Worm (Caenorhabditis elegans) whole organism, young adult: ENCODE data around the gene pitr-2.

Experiments
- F33H1.4 ChIP-seq: fragments of 200-800 bp; sonication (Bioruptor generic); IDR thresholded peaks from 2 replicates; pipeline ENCODE4 v1.3.6; 2022; ENCODE audit warnings: missing genetic modification reagents, missing genetic modification characterization, missing compliant biosample characterization
- F37B4.10 ChIP-seq: fragments of 200-800 bp; sonication (Bioruptor generic); IDR thresholded peaks from 2 replicates; pipeline ENCODE4 v1.3.6; 2022; ENCODE audit warnings: missing genetic modification characterization, missing compliant biosample characterization
- F49E8.2 ChIP-seq: sonication (generic microtip); optimal IDR thresholded peaks from 3 replicates; lab custom pipeline; 2017; ENCODE audit warnings: missing genetic modification characterization, mild to moderate bottlenecking, missing compliant biosample characterization, antibody characterized with exemption, moderate library complexity; ENCODE audit not compliant: insufficient read depth
- aptf-2 ChIP-seq: fragments of 200-800 bp; sonication (Bioruptor generic); conservative IDR thresholded peaks from 2 replicates; pipeline ENCODE4 v1.3.6; 2022; ENCODE audit warnings: missing genetic modification reagents, missing genetic modification characterization, missing compliant biosample characterization
- gei-17 ChIP-seq: fragments of 200-800 bp; sonication (Bioruptor generic); optimal IDR thresholded peaks from 2 replicates; lab custom pipeline; 2018; ENCODE audit warnings: mild to moderate bottlenecking, missing genetic modification characterization, missing compliant biosample characterization
- lsy-27 ChIP-seq: sonication (generic microtip); optimal IDR thresholded peaks from 2 replicates; lab custom pipeline; 2017; ENCODE audit warnings: missing genetic modification characterization, mild to moderate bottlenecking, missing compliant biosample characterization, antibody characterized with exemption, missing genotype, borderline replicate concordance; ENCODE audit not compliant: insufficient read depth
- mes-4 ChIP-seq: sonication (generic microtip); optimal IDR thresholded peaks from 2 replicates; lab custom pipeline; 2016; ENCODE audit warnings: missing genotype, missing genetic modification characterization, missing compliant biosample characterization
- nhr-80 ChIP-seq: sonication (generic microtip); optimal IDR thresholded peaks from 2 replicates; lab custom pipeline; 2016; ENCODE audit warnings: missing genetic modification characterization, missing compliant biosample characterization
- unc-130 ChIP-seq: sonication (generic microtip); optimal IDR thresholded peaks from 2 replicates; lab custom pipeline; 2016; ENCODE audit warnings: missing genetic modification reagents, missing genetic modification characterization, missing compliant biosample characterization
- unc-62 ChIP-seq: fragments of 150-350 bp; optimal IDR thresholded peaks from 2 replicates; lab custom pipeline; 2014; ENCODE audit warnings: missing biosample characterization, missing genetic modification reagents, missing genetic modification characterization

- no peak for TF ChIP-seq unc-62
- TF ChIP-seq unc-130 (GFP tag; lab: Kevin White, UChicago): no peak
- no peak for TF ChIP-seq mes-4
- no peak for TF ChIP-seq gei-17 (GFP tag; lab: Kevin White, UChicago)
- TF ChIP-seq nhr-80 (tag; lab: Kevin White, UChicago): no peak
- TF ChIP-seq lsy-27: no peak
- TF ChIP-seq F37B4.10 (GFP tag; lab: Robert Waterston, UW): no peak
- TF ChIP-seq aptf-2: no peak
- no peak for TF ChIP-seq F33H1.4 (GFP tag; lab: Robert Waterston, UW)
- no peak for TF ChIP-seq F49E8.2 (tag; lab: Kevin White, UChicago)
These were observed 27.7 kb upstream of the pitr-2 start, which contains the start of gene col-10 for ce11 chrV:9165073-9165699.
